Worm (Caenorhabditis elegans) whole organism, midembryonic: Measurements from ENCODE around the gene C04H4.1.

Experiments used
- T22C8.4 ChIP-seq: fragments of 200-800 bp; sonication (Bioruptor generic); IDR thresholded peaks from 2 replicates; pipeline ENCODE4 v1.3.6; 2022; ENCODE audit warnings: missing genetic modification characterization, missing compliant biosample characterization
- cog-1 ChIP-seq: sonication (generic microtip); optimal IDR thresholded peaks from 2 replicates; lab custom pipeline; 2016; ENCODE audit warnings: missing genetic modification characterization, missing compliant biosample characterization
- flt-1 ChIP-seq: fragments of 200-800 bp; sonication (Bioruptor generic); IDR thresholded peaks from 2 replicates; pipeline ENCODE4 v1.3.6; 2022; ENCODE audit warnings: missing genetic modification characterization, missing compliant biosample characterization
- klf-2 ChIP-seq: fragments of 200-800 bp; sonication (Bioruptor generic); conservative IDR thresholded peaks from 2 replicates; pipeline ENCODE4 v1.3.6; 2022; ENCODE audit warnings: missing genetic modification reagents, missing genetic modification characterization, missing compliant biosample characterization
- med-1 ChIP-seq: sonication (generic microtip); optimal IDR thresholded peaks from 2 replicates; lab custom pipeline; 2017; ENCODE audit warnings: missing genetic modification characterization, mild to moderate bottlenecking, missing compliant biosample characterization, antibody characterized with exemption, missing genetic modification reagents; ENCODE audit not compliant: insufficient read depth
- ref-1 ChIP-seq: fragments of 200-800 bp; sonication (Bioruptor generic); conservative IDR thresholded peaks from 2 replicates; pipeline ENCODE4 v1.3.6; 2022; ENCODE audit warnings: missing genetic modification reagents, missing genetic modification characterization, missing compliant biosample characterization
- tab-1 ChIP-seq: fragments of 200-800 bp; sonication (Bioruptor generic); IDR thresholded peaks from 2 replicates; pipeline ENCODE4 v1.3.6; 2022; ENCODE audit warnings: missing genetic modification characterization, missing compliant biosample characterization
- ztf-23 ChIP-seq: fragments of 200-800 bp; sonication (Bioruptor generic); IDR thresholded peaks from 2 replicates; pipeline ENCODE4 v1.3.6; 2022; ENCODE audit warnings: missing genetic modification reagents, missing genetic modification characterization, missing compliant biosample characterization
- ztf-29 ChIP-seq: fragments of 200-800 bp; sonication (Bioruptor generic); IDR thresholded peaks from 2 replicates; pipeline ENCODE4 v1.3.6; 2022; ENCODE audit warnings: missing genetic modification reagents, missing genetic modification characterization, missing compliant biosample characterization

C04H4.1 gene

DNA sequence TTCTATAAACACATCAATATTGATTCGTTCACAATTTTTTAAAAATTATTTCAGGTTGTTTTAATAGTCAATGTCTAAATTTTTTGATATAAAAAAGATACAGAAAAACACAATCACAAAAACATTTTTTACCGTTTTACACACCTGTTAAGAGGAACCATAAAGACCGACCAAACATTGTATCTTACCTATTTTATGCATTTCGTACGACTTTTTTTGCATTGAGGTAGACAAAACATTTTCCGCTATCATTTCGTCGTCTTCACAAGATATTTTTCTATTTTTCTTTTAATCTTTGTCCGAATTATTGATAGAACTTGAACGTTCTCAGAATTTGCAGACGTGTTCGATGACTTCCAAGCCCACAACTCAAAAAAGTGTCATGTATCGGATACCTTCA lies 49.7 kb downstream of the C04H4.1 start, which contains the start of gene glna-2:
glna-2 (plus strand) TSS at position 301 of the 400 bp plus-strand sequence.
- TF ChIP-seq ref-1: no peak
- TF ChIP-seq T22C8.4 (GFP tag; lab: Robert Waterston, UW): no peak
- no peak for TF ChIP-seq ztf-23 (GFP tag; lab: Robert Waterston, UW)
- TF ChIP-seq ztf-29 (GFP tag; lab: Robert Waterston, UW): no peak
- TF ChIP-seq flt-1 (GFP tag; lab: Robert Waterston, UW): no peak
- TF ChIP-seq cog-1 (tag; lab: Kevin White, UChicago): no peak
- TF ChIP-seq med-1 (GFP tag; lab: Kevin White, UChicago): no peak
- no peak for TF ChIP-seq tab-1 (GFP tag; lab: Robert Waterston, UW)
- no peak for TF ChIP-seq klf-2
